Worm (Caenorhabditis elegans): Measurements from ENCODE around the gene acly-1.
A peak's percentile ranks its signal among the peaks of the same experiment; 100 is the strongest.

The acly-1 gene

ce11 chrX:1495980-1496379 is 16.6 kb downstream of the acly-1 start:
- TF ChIP-seq blmp-1 (tag; optimal IDR thresholded peaks at IDR 0.05; ENCODE audit: insufficient read depth) (no peak), lin-39 (tag; optimal IDR thresholded peaks at IDR 0.05) (no peak), lsy-2 (tag; optimal IDR thresholded peaks at IDR 0.05) (no peak), aly-2 (tag; optimal IDR thresholded peaks at IDR 0.05) (no peak), F13H6.1 (tag; optimal IDR thresholded peaks at IDR 0.05) (no peak), unc-62 (GFP tag; optimal IDR thresholded peaks at IDR 0.05) (no peak), ZK546.5 (tag; optimal IDR thresholded peaks at IDR 0.05) (no peak), nhr-11 (tag; optimal IDR thresholded peaks at IDR 0.05) (no peak), peb-1 (tag; optimal IDR thresholded peaks at IDR 0.05) (no peak), lin-13 (GFP tag; optimal IDR thresholded peaks at IDR 0.05) (no peak), skn-1 (tag; optimal IDR thresholded peaks at IDR 0.05) (no peak), elt-1 (tag; optimal IDR thresholded peaks at IDR 0.05) (no peak), sem-4 (tag; optimal IDR thresholded peaks at IDR 0.05) (no peak), nhr-25 (tag; optimal IDR thresholded peaks at IDR 0.05) (no peak)

- TF ChIP-seq nhr-10 (tag; optimal IDR thresholded peaks at IDR 0.05) (no peak), unc-62 (GFP tag; optimal IDR thresholded peaks at IDR 0.05) (no peak), Y55F3AM.14 (GFP tag; optimal IDR thresholded peaks at IDR 0.05) (no peak), nhr-129 (tag; optimal IDR thresholded peaks at IDR 0.05) (no peak)
These were observed 18.2 kb downstream of the acly-1 start, which contains the start of gene F09E10.6 for ce11 chrX:1497581-1497980. TSS of gene F09E10.6 (minus strand) at chrX:1497681.

ce11 chrX:1499499-1499898 is 20.2 kb downstream of the acly-1 start:
- no peak for TF ChIP-seq skn-1 (tag; optimal IDR thresholded peaks at IDR 0.05)
- no peak for TF ChIP-seq sma-3 (GFP tag; optimal IDR thresholded peaks at IDR 0.05)
- no peak for TF ChIP-seq lsy-2 (tag; optimal IDR thresholded peaks at IDR 0.05)
- TF ChIP-seq peb-1 (tag; optimal IDR thresholded peaks at IDR 0.05) = no peak
- TF ChIP-seq nhr-129 (tag; optimal IDR thresholded peaks at IDR 0.05) = peak; percentile 45

- no peak for TF ChIP-seq lin-11 (tag; optimal IDR thresholded peaks at IDR 0.05)
- no peak for TF ChIP-seq sma-9 (GFP tag; optimal IDR thresholded peaks at IDR 0.05)
- no peak for TF ChIP-seq sma-9 (tag; optimal IDR thresholded peaks at IDR 0.05)
- TF ChIP-seq nhr-6 (tag; optimal IDR thresholded peaks at IDR 0.05) = no peak
- TF ChIP-seq ztf-1 (GFP tag; conservative IDR thresholded peaks at IDR 0.05) = no peak
- no peak for TF ChIP-seq ztf-11 (tag; optimal IDR thresholded peaks at IDR 0.05)
- TF ChIP-seq Y55F3AM.14 (GFP tag; optimal IDR thresholded peaks at IDR 0.05) = no peak
- no peak for TF ChIP-seq ceh-16 (tag; optimal IDR thresholded peaks at IDR 0.05)
- no peak for TF ChIP-seq unc-39 (tag; optimal IDR thresholded peaks at IDR 0.05)
- no peak for TF ChIP-seq sma-3 (GFP tag; optimal IDR thresholded peaks at IDR 0.05)
- TF ChIP-seq C34F6.9 (tag; optimal IDR thresholded peaks at IDR 0.05) = no peak
- TF ChIP-seq ztf-4 (tag; optimal IDR thresholded peaks at IDR 0.05) = no peak
- TF ChIP-seq mab-5 (tag; optimal IDR thresholded peaks at IDR 0.05) = no peak
- TF ChIP-seq elt-1 (tag; optimal IDR thresholded peaks at IDR 0.05) = no peak
- TF ChIP-seq lin-13 (GFP tag; optimal IDR thresholded peaks at IDR 0.05) = no peak
- no peak for TF ChIP-seq nhr-129 (tag; optimal IDR thresholded peaks at IDR 0.05)
- no peak for TF ChIP-seq unc-62 (GFP tag; optimal IDR thresholded peaks at IDR 0.05)
- TF ChIP-seq gmeb-1 (tag; optimal IDR thresholded peaks at IDR 0.05) = no peak
- no peak for TF ChIP-seq blmp-1 (tag; optimal IDR thresholded peaks at IDR 0.05; ENCODE audit: insufficient read depth)
- no peak for TF ChIP-seq F13H6.1 (tag; optimal IDR thresholded peaks at IDR 0.05)
These were observed 22.4 kb downstream of the acly-1 start, which contains the start of gene F09E10.7 for ce11 chrX:1501752-1502151. TSS of gene F09E10.7 (minus strand) at chrX:1501852.

- no peak for TF ChIP-seq alr-1 (tag; optimal IDR thresholded peaks at IDR 0.05)
- no peak for TF ChIP-seq nhr-25 (tag; optimal IDR thresholded peaks at IDR 0.05)
- no peak for TF ChIP-seq R02D3.7 (tag; optimal IDR thresholded peaks at IDR 0.05)
- no peak for TF ChIP-seq nhr-6 (tag; optimal IDR thresholded peaks at IDR 0.05)
- no peak for TF ChIP-seq ceh-82 (tag; optimal IDR thresholded peaks at IDR 0.05)
- TF ChIP-seq F13H6.1 (tag; optimal IDR thresholded peaks at IDR 0.05) = no peak
- TF ChIP-seq unc-39 (tag; optimal IDR thresholded peaks at IDR 0.05) = no peak
- TF ChIP-seq ztf-4 (tag; optimal IDR thresholded peaks at IDR 0.05) = no peak
These were observed 23.1 kb downstream of the acly-1 start, which contains the start of gene F09E10.1 for ce11 chrX:1502490-1502889. TSS of gene F09E10.1 (plus strand) at chrX:1502790.

- no peak for TF ChIP-seq ztf-4 (tag; optimal IDR thresholded peaks at IDR 0.05)
- TF ChIP-seq nhr-6 (tag; optimal IDR thresholded peaks at IDR 0.05) = no peak
- no peak for TF ChIP-seq nhr-129 (tag; optimal IDR thresholded peaks at IDR 0.05)
- no peak for TF ChIP-seq nhr-10 (tag; optimal IDR thresholded peaks at IDR 0.05)
These were observed 23.6 kb downstream of the acly-1 start for ce11 chrX:1502914-1503313.

Measured in whole organism, L2 larva.